Worm (Caenorhabditis elegans) whole organism, L1 larva: Measurements from ENCODE around the gene Y32B12C.1.
"Not testable (repeated sequence)": the region's sequence is repeated elsewhere in the genome, so short reads cannot be mapped to it uniquely, and the experiment has no call there.

Experiments used
- ces-1 ChIP-seq: fragments of 150-350 bp; optimal IDR thresholded peaks from 2 replicates; lab custom pipeline; 2014; ENCODE audit warnings: missing biosample characterization, missing genetic modification reagents, missing genetic modification characterization
- dpl-1 ChIP-seq, 3 experiments: fragments of 150-350 bp in 2 of 3; sonication (generic microtip) in 1 of 3; optimal IDR thresholded peaks; 2 replicates each; lab custom pipeline; 2014 to 2017; ENCODE audit warnings: missing biosample characterization in 3 of 3, missing genetic modification characterization in 3 of 3, missing genetic modification reagents in 3 of 3
- hlh-17 ChIP-seq: fragments of 200-800 bp; sonication (Bioruptor generic); optimal IDR thresholded peaks from 2 replicates; lab custom pipeline; 2018; ENCODE audit warnings: missing genetic modification characterization, mild to moderate bottlenecking, missing compliant biosample characterization, moderate library complexity, borderline replicate concordance
- nhr-12 ChIP-seq: sonication (generic microtip); optimal IDR thresholded peaks from 2 replicates; lab custom pipeline; 2017; ENCODE audit warnings: missing biosample characterization, missing genetic modification characterization
- nhr-28 ChIP-seq: fragments of 150-350 bp; optimal IDR thresholded peaks from 2 replicates; lab custom pipeline; 2014; ENCODE audit warnings: missing biosample characterization, missing genetic modification characterization
- nhr-85 ChIP-seq: sonication (generic microtip); peaks from one replicate; lab custom pipeline; 2016; ENCODE audit warnings: missing genetic modification characterization, inconsistent platforms, missing compliant biosample characterization
- pqm-1 ChIP-seq: sonication (generic microtip); optimal IDR thresholded peaks from 3 replicates; lab custom pipeline; 2017; ENCODE audit warnings: missing biosample characterization, missing genetic modification characterization
- tbx-2 ChIP-seq: sonication (generic microtip); optimal IDR thresholded peaks from 2 replicates; lab custom pipeline; 2016; ENCODE audit warnings: missing genetic modification characterization, missing compliant biosample characterization
- ztf-11 ChIP-seq, 2 experiments: sonication (generic microtip); optimal IDR thresholded peaks; 2 replicates each; lab custom pipeline; 2016 to 2017; ENCODE audit warnings: missing genetic modification characterization in 2 of 2, missing biosample characterization in 1 of 2, missing compliant biosample characterization in 1 of 2

Gene Y32B12C.1

DNA sequence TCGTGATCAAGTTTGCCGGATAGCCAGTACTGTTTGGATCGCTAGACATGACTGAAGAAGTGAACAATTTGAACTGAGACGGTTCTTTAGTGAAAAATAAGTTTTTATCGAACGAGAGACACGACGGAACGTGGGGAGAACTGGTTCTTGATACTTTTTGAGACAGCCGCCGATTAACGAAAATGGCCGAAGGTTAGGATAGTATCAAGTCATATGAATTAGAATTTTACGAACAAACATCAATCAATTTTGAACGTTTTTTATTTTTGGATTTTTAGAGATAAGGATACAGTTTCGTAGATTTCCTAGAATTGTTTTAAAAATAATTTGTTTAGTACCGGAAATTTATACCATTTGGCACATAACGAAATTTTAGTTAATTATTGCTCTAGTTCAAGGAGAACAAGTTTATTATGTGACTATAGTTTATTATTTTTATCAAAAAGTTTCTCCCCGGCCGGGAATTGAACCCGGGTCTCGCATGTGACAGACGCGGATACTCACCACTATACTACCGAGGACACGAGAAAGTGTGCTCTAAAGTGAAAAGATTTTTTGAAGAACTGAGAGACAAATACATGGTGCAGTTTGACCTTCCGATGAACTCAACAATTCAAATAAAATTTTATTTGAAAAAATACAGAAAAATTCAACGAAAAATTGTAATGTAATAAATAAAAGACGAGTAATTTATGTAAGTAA lies 42.1 kb downstream of the Y32B12C.1 start, which contains the start of gene W06G6.20:
TSS of gene W06G6.20 (minus strand) at position 51 of the 702 bp plus-strand sequence.
- no peak for TF ChIP-seq nhr-28 (tag; lab: Kevin White, UChicago)
- TF ChIP-seq nhr-85 (tag; lab: Kevin White, UChicago): peak; percentile 6
- no peak for TF ChIP-seq hlh-17

DNA sequence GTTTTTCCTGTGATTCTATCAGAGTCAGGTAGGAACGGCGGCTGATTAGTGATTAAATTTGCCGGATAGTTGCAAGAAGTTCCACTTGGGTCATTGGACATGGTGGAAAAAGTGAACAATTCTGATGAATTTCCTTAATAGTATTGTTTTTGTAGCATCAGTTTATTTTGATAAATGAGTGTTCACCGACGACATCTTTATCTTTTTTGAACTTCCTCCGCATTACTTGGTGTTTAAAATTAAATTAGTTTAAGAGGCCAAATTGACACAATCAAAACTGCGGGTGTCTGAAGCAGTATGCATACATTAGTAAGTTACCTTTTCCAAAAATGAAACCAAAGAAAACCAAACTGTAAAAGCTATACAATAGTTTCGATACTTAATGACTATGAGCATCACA lies 42.8 kb downstream of the Y32B12C.1 start, which contains the start of gene W06G6.11:
TSS of gene W06G6.11 (minus strand) at position 101 of the 400 bp plus-strand sequence.
- TF ChIP-seq tbx-2; ces-1 (GFP tag; lab: Kevin White, UChicago); nhr-12 (tag; lab: Kevin White, UChicago): not testable (repeated sequence)

DNA sequence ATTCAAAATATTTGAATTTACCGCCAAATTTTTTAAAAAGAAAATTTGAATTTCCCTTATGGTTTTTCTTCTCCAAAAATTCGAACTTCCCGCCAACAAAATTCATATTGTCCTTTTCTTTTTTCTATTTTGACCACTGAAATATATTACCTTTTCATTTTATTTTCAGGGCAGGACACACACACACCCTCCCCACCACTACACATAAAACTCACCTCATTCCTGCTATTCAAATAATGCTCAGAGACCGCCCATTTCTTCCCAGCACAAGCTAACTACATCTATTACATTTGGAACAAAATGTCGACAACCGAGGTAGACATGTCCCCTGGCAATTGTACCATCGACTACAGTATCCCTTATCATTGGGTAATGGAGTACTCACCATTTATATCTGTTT lies 47.8 kb downstream of the Y32B12C.1 start, which contains the start of gene W06G6.15:
TSS of gene W06G6.15 (plus strand) at position 301 of the 400 bp plus-strand sequence.
- not testable (repeated sequence) for TF ChIP-seq ztf-11 (tag; optimal IDR thresholded peaks at IDR 0.05; lab: Kevin White, UChicago); pqm-1 (tag; lab: Kevin White, UChicago); dpl-1 (GFP tag; optimal IDR thresholded peaks at IDR 0.05; lab: Kevin White, UChicago)
- TF ChIP-seq, all 84 proteins: peak for 0; not testable (repeated sequence) for 84
